Fruit fly (Drosophila melanogaster) S2 (cell line): ENCODE results near the gene NAAT1.

ENCODE experiments used
- CG8478 ChIP-seq: fragments of >200 bp; optimal IDR thresholded peaks from 2 replicates; lab custom pipeline; 2018
- CTCF ChIP-seq, 2 experiments: fragments of >200 bp; optimal IDR thresholded peaks; 2 replicates each; lab custom pipeline; 2018

dm6 chrX:5429271-5429670 lies 18.6 kb upstream of the NAAT1 start, which contains the start of gene CG15784:
- TF ChIP-seq CTCF (optimal IDR thresholded peaks at IDR 0.05; lab: Kevin White, UChicago) (no peak), CG8478 (no peak)
